Worm (Caenorhabditis elegans) whole organism, L1 larva: ENCODE data around the gene gst-7.

Experiments used
- F16B12.6 ChIP-seq: fragments of 150-350 bp; optimal IDR thresholded peaks from 2 replicates; lab custom pipeline; 2014; ENCODE audit warnings: missing biosample characterization, missing genetic modification characterization
- ceh-90 ChIP-seq: sonication (generic microtip); optimal IDR thresholded peaks from 2 replicates; lab custom pipeline; 2016; ENCODE audit warnings: missing genetic modification characterization, missing compliant biosample characterization
- mep-1 ChIP-seq: fragments of 150-350 bp; optimal IDR thresholded peaks from 2 replicates; lab custom pipeline; 2014; ENCODE audit warnings: missing biosample characterization, missing genetic modification characterization
- nhr-71 ChIP-seq: sonication (generic microtip); optimal IDR thresholded peaks from 2 replicates; lab custom pipeline; 2016; ENCODE audit warnings: mild to moderate bottlenecking, missing genetic modification characterization, moderate library complexity, missing compliant biosample characterization
- tbx-2 ChIP-seq: sonication (generic microtip); optimal IDR thresholded peaks from 2 replicates; lab custom pipeline; 2016; ENCODE audit warnings: missing genetic modification characterization, missing compliant biosample characterization
- unc-130 ChIP-seq: fragments of 150-350 bp; optimal IDR thresholded peaks from 2 replicates; lab custom pipeline; 2017; ENCODE audit warnings: missing biosample characterization, missing genetic modification characterization, inconsistent platforms
- unc-62 ChIP-seq: fragments of 150-350 bp; optimal IDR thresholded peaks from 2 replicates; lab custom pipeline; 2014; ENCODE audit warnings: missing biosample characterization, missing genetic modification reagents, missing genetic modification characterization

ce11 chrII:4871834-4872233 is 10.0 kb upstream of the gst-7 start:
- no peak for TF ChIP-seq nhr-71 (tag; lab: Kevin White, UChicago)
- TF ChIP-seq ceh-90 (tag; lab: Kevin White, UChicago), result no peak
- TF ChIP-seq unc-130 (tag; lab: Kevin White, UChicago), result no peak
- TF ChIP-seq tbx-2 (tag; lab: Kevin White, UChicago), result no peak
- no peak for TF ChIP-seq unc-62 (GFP tag; lab: Kevin White, UChicago)
- TF ChIP-seq mep-1, result no peak
- TF ChIP-seq F16B12.6 (tag; lab: Kevin White, UChicago), result no peak
